Worm (Caenorhabditis elegans) whole organism, midembryonic: Measurements from ENCODE around the gene lipl-8.

Source experiments
- T22C8.4 ChIP-seq: fragments of 200-800 bp; sonication (Bioruptor generic); IDR thresholded peaks from 2 replicates; pipeline ENCODE4 v1.3.6; 2022; ENCODE audit warnings: missing genetic modification characterization, missing compliant biosample characterization
- flt-1 ChIP-seq: fragments of 200-800 bp; sonication (Bioruptor generic); IDR thresholded peaks from 2 replicates; pipeline ENCODE4 v1.3.6; 2022; ENCODE audit warnings: missing genetic modification characterization, missing compliant biosample characterization
- klf-2 ChIP-seq: fragments of 200-800 bp; sonication (Bioruptor generic); conservative IDR thresholded peaks from 2 replicates; pipeline ENCODE4 v1.3.6; 2022; ENCODE audit warnings: missing genetic modification reagents, missing genetic modification characterization, missing compliant biosample characterization
- med-1 ChIP-seq: sonication (generic microtip); optimal IDR thresholded peaks from 2 replicates; lab custom pipeline; 2017; ENCODE audit warnings: missing genetic modification characterization, mild to moderate bottlenecking, missing compliant biosample characterization, antibody characterized with exemption, missing genetic modification reagents; ENCODE audit not compliant: insufficient read depth
- ref-1 ChIP-seq: fragments of 200-800 bp; sonication (Bioruptor generic); conservative IDR thresholded peaks from 2 replicates; pipeline ENCODE4 v1.3.6; 2022; ENCODE audit warnings: missing genetic modification reagents, missing genetic modification characterization, missing compliant biosample characterization
- tab-1 ChIP-seq: fragments of 200-800 bp; sonication (Bioruptor generic); IDR thresholded peaks from 2 replicates; pipeline ENCODE4 v1.3.6; 2022; ENCODE audit warnings: missing genetic modification characterization, missing compliant biosample characterization
- ztf-23 ChIP-seq: fragments of 200-800 bp; sonication (Bioruptor generic); IDR thresholded peaks from 2 replicates; pipeline ENCODE4 v1.3.6; 2022; ENCODE audit warnings: missing genetic modification reagents, missing genetic modification characterization, missing compliant biosample characterization
- ztf-29 ChIP-seq: fragments of 200-800 bp; sonication (Bioruptor generic); IDR thresholded peaks from 2 replicates; pipeline ENCODE4 v1.3.6; 2022; ENCODE audit warnings: missing genetic modification reagents, missing genetic modification characterization, missing compliant biosample characterization

- TF ChIP-seq tab-1 (GFP tag; lab: Robert Waterston, UW) (no peak), ztf-23 (GFP tag; lab: Robert Waterston, UW) (no peak), ztf-29 (GFP tag; lab: Robert Waterston, UW) (no peak), klf-2 (no peak), ref-1 (GFP tag; lab: Robert Waterston, UW) (no peak), T22C8.4 (GFP tag; lab: Robert Waterston, UW) (no peak), med-1 (GFP tag; lab: Kevin White, UChicago) (no peak), flt-1 (GFP tag; lab: Robert Waterston, UW) (no peak)
Measured at ce11 chrV:14734187-14734765, 14.2 kb downstream of the lipl-8 start, which contains the start of gene unc-61.
